Fruit fly (Drosophila melanogaster) whole organism, embryonic: ENCODE results near the gene AspRS-m.

Source experiments
- B-H1 ChIP-seq: fragments of 200-800 bp; sonication (Bioruptor generic); IDR thresholded peaks from 3 replicates; pipeline ENCODE4 v1.3.6; 2022; ENCODE audit warnings: missing biosample characterization, missing genetic modification characterization
- CG10462 ChIP-seq: fragments of 200-800 bp; sonication (Bioruptor generic); optimal IDR thresholded peaks from 2 replicates; lab custom pipeline; 2016; ENCODE audit warnings: missing biosample characterization, missing genetic modification characterization
- CG12155 ChIP-seq: fragments of 200-800 bp; sonication (Bioruptor generic); optimal IDR thresholded peaks from 3 replicates; lab custom pipeline; 2016; ENCODE audit warnings: missing biosample characterization, missing genetic modification characterization
- CG13775 ChIP-seq: fragments of 200-800 bp; sonication (Bioruptor generic); optimal IDR thresholded peaks from 3 replicates; lab custom pipeline; 2017; ENCODE audit warnings: missing biosample characterization, mild to moderate bottlenecking, missing genetic modification characterization
- CG1602 ChIP-seq: fragments of 200-800 bp; sonication (Bioruptor generic); optimal IDR thresholded peaks from 3 replicates; lab custom pipeline; 2016; ENCODE audit warnings: missing biosample characterization, missing genetic modification characterization
- CG17568 ChIP-seq: fragments of 200-800 bp; sonication (Bioruptor generic); optimal IDR thresholded peaks from 2 replicates; lab custom pipeline; 2018; ENCODE audit warnings: missing biosample characterization, mild to moderate bottlenecking, missing genetic modification characterization, moderate library complexity
- CG2875 ChIP-seq: fragments of 200-800 bp; sonication (Bioruptor generic); optimal IDR thresholded peaks from 2 replicates; lab custom pipeline; 2017; ENCODE audit warnings: missing biosample characterization, mild to moderate bottlenecking, missing genetic modification characterization, missing genetic modification reagents
- CG3847 ChIP-seq: fragments of 200-800 bp; sonication (Bioruptor generic); IDR thresholded peaks from 2 replicates; pipeline ENCODE4 v1.3.6; 2022; ENCODE audit warnings: missing biosample characterization, missing genetic modification characterization
- CG4730 ChIP-seq: fragments of 200-800 bp; sonication (Bioruptor generic); IDR thresholded peaks from 2 replicates; pipeline ENCODE4 v1.3.6; 2022; ENCODE audit warnings: missing biosample characterization, missing genetic modification characterization
- CG7372 ChIP-seq: fragments of 200-800 bp; sonication (Bioruptor generic); IDR thresholded peaks from 2 replicates; pipeline ENCODE4 v1.3.6; 2022; ENCODE audit warnings: missing biosample characterization, missing genetic modification characterization
- CG7786 ChIP-seq: fragments of 200-800 bp; sonication (Bioruptor generic); optimal IDR thresholded peaks from 2 replicates; lab custom pipeline; 2016; ENCODE audit warnings: missing biosample characterization, missing genetic modification characterization
- CG7987 ChIP-seq: fragments of 200-800 bp; sonication (Bioruptor generic); optimal IDR thresholded peaks from 2 replicates; lab custom pipeline; 2018; ENCODE audit warnings: missing biosample characterization, mild to moderate bottlenecking, missing genetic modification characterization, moderate library complexity
- CG8765 ChIP-seq: fragments of 200-800 bp; sonication (Bioruptor generic); IDR thresholded peaks from 2 replicates; pipeline ENCODE4 v1.3.6; 2022; ENCODE audit warnings: missing biosample characterization, missing genetic modification characterization
- CG8944 ChIP-seq: fragments of 200-800 bp; sonication (Bioruptor generic); optimal IDR thresholded peaks from 3 replicates; lab custom pipeline; 2016; ENCODE audit warnings: missing biosample characterization, missing genetic modification characterization
- CG9609 ChIP-seq: fragments of 200-800 bp; sonication (Bioruptor generic); optimal IDR thresholded peaks from 3 replicates; lab custom pipeline; 2016; ENCODE audit warnings: missing biosample characterization, missing genetic modification characterization
- CrebB ChIP-seq: fragments of 200-800 bp; sonication (Bioruptor generic); optimal IDR thresholded peaks from 3 replicates; lab custom pipeline; 2018; ENCODE audit warnings: missing biosample characterization, mild to moderate bottlenecking, missing genetic modification characterization
- D19A ChIP-seq: fragments of 200-800 bp; optimal IDR thresholded peaks from 3 replicates; lab custom pipeline; 2019; ENCODE audit warnings: missing biosample characterization, mild to moderate bottlenecking, missing genetic modification characterization, moderate library complexity
- HLH4C ChIP-seq: fragments of 200-800 bp; sonication (Bioruptor generic); IDR thresholded peaks from 3 replicates; pipeline ENCODE4 v1.3.6; 2022; ENCODE audit warnings: missing biosample characterization, missing genetic modification characterization; ENCODE audit not compliant: partially characterized antibody
- HmgD ChIP-seq: fragments of 200-800 bp; sonication (Bioruptor generic); optimal IDR thresholded peaks from 3 replicates; lab custom pipeline; 2016; ENCODE audit warnings: missing biosample characterization, missing genetic modification characterization
- HmgZ ChIP-seq: fragments of 200-800 bp; sonication (Bioruptor generic); optimal IDR thresholded peaks from 2 replicates; lab custom pipeline; 2018; ENCODE audit warnings: missing biosample characterization, mild to moderate bottlenecking, missing genetic modification characterization
- Hr3 ChIP-seq: fragments of 200-800 bp; sonication (Bioruptor generic); optimal IDR thresholded peaks from 3 replicates; lab custom pipeline; 2016; ENCODE audit warnings: missing biosample characterization, missing genetic modification characterization
- Hsf ChIP-seq: fragments of 200-800 bp; sonication (Bioruptor generic); optimal IDR thresholded peaks from 3 replicates; lab custom pipeline; 2016; ENCODE audit warnings: missing biosample characterization, missing genetic modification characterization
- Lhr ChIP-seq: fragments of 200-800 bp; sonication (Bioruptor generic); optimal IDR thresholded peaks from 3 replicates; lab custom pipeline; 2017; ENCODE audit warnings: mild to moderate bottlenecking, missing biosample characterization, missing genetic modification reagents, missing genetic modification characterization
- Mes4 ChIP-seq: fragments of 200-800 bp; sonication (Bioruptor generic); optimal IDR thresholded peaks from 2 replicates; lab custom pipeline; 2016; ENCODE audit warnings: missing biosample characterization, missing genetic modification characterization
- NK7.1 ChIP-seq: fragments of 200-800 bp; sonication (Bioruptor generic); optimal IDR thresholded peaks from 3 replicates; lab custom pipeline; 2016; ENCODE audit warnings: missing biosample characterization, missing genetic modification characterization
- Sox100B ChIP-seq: fragments of 200-800 bp; sonication (Bioruptor generic); optimal IDR thresholded peaks from 3 replicates; lab custom pipeline; 2018; ENCODE audit warnings: missing biosample characterization, mild to moderate bottlenecking, missing genetic modification characterization
- ase ChIP-seq: fragments of 200-800 bp; sonication (Bioruptor generic); IDR thresholded peaks from 3 replicates; pipeline ENCODE4 v1.3.6; 2022; ENCODE audit warnings: missing biosample characterization, missing genetic modification characterization
- bab2 ChIP-seq: fragments of 200-800 bp; sonication (Bioruptor generic); optimal IDR thresholded peaks from 2 replicates; lab custom pipeline; 2016; ENCODE audit warnings: missing biosample characterization, missing genetic modification characterization
- br ChIP-seq: fragments of >200 bp; optimal IDR thresholded peaks from 2 replicates; lab custom pipeline; 2017
- bsh ChIP-seq, 2 experiments: fragments of 200-800 bp; sonication (Bioruptor generic); optimal IDR thresholded peaks; 2 replicates each; lab custom pipeline; 2017 to 2018; ENCODE audit warnings: mild to moderate bottlenecking in 2 of 2, missing biosample characterization in 2 of 2, missing genetic modification characterization in 2 of 2, moderate library complexity in 1 of 2
- cas ChIP-seq: fragments of 200-800 bp; sonication (Bioruptor generic); IDR thresholded peaks from 2 replicates; pipeline ENCODE4 v1.3.6; 2022; ENCODE audit warnings: missing biosample characterization, missing genetic modification characterization
- chm ChIP-seq: fragments of 200-800 bp; sonication (Bioruptor generic); IDR thresholded peaks from 2 replicates; pipeline ENCODE4 v1.3.6; 2022; ENCODE audit warnings: missing biosample characterization, missing genetic modification characterization
- dati ChIP-seq: fragments of 200-800 bp; sonication (Bioruptor generic); IDR thresholded peaks from 2 replicates; pipeline ENCODE4 v1.3.6; 2022; ENCODE audit warnings: missing biosample characterization, missing genetic modification characterization
- eyg ChIP-seq: fragments of 200-800 bp; sonication (Bioruptor generic); optimal IDR thresholded peaks from 3 replicates; lab custom pipeline; 2016; ENCODE audit warnings: missing biosample characterization, missing genetic modification characterization
- gcm2 ChIP-seq: fragments of 200-800 bp; sonication (Bioruptor generic); optimal IDR thresholded peaks from 2 replicates; lab custom pipeline; 2016; ENCODE audit warnings: missing biosample characterization, missing genetic modification characterization
- gro ChIP-seq: fragments of 200-800 bp; sonication (Bioruptor generic); optimal IDR thresholded peaks from 2 replicates; lab custom pipeline; 2016; ENCODE audit warnings: missing biosample characterization, missing genetic modification characterization
- hth ChIP-seq: fragments of >200 bp; optimal IDR thresholded peaks from 2 replicates; lab custom pipeline; 2017; ENCODE audit warnings: inconsistent platforms
- onecut ChIP-seq: fragments of 200-800 bp; sonication (Bioruptor generic); IDR thresholded peaks from 2 replicates; pipeline ENCODE4 v1.3.6; 2022; ENCODE audit warnings: missing biosample characterization, missing genetic modification characterization
- prd ChIP-seq, 3 experiments: fragments of >200 bp in 2 of 3; fragments of 200-800 bp in 1 of 3; sonication (Bioruptor generic) in 1 of 3; optimal IDR thresholded peaks in 2 of 3; IDR thresholded peaks in 1 of 3; 2 replicates in 2 of 3; 3 replicates in 1 of 3; pipeline versions ENCODE4 v1.3.6 to Lab custom; 2017 to 2022; ENCODE audit warnings: missing biosample characterization in 1 of 3, missing genetic modification characterization in 1 of 3
- rib ChIP-seq: fragments of 200-800 bp; sonication (Bioruptor generic); IDR thresholded peaks from 2 replicates; pipeline ENCODE4 v1.3.6; 2022; ENCODE audit warnings: missing biosample characterization, missing genetic modification characterization
- scrt ChIP-seq: fragments of 200-800 bp; sonication (Bioruptor generic); optimal IDR thresholded peaks from 2 replicates; lab custom pipeline; 2018; ENCODE audit warnings: missing biosample characterization, mild to moderate bottlenecking, missing genetic modification characterization, moderate library complexity
- sima ChIP-seq: fragments of 200-800 bp; sonication (Bioruptor generic); optimal IDR thresholded peaks from 2 replicates; lab custom pipeline; 2016; ENCODE audit warnings: missing biosample characterization, missing genetic modification characterization

Gene AspRS-m

DNA sequence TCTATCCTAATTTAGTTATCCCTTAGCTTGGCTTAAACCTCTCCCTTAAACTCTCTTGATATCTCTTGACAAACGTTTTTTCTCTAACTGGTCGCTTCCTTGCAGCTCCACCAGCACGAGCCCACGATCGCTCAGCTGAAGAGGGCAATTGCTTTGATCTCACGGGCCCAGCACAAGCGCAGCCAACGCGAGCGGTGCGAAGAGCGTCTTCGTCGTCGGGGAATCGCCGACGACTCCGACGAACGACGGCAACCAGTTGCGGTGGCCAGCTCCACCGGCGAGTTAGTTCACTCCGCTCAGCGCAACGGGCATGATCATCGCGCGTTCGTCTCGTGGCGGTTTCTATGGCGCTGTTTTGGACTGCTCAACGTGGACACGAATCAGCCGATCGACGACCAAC lies 54.1 kb downstream of the AspRS-m start (continued):
- TF ChIP-seq CG9609 (no peak), CG7987 (GFP tag; lab: Kevin White, UChicago) (no peak), CG7372 (GFP tag; lab: Robert Waterston, UW) (no peak), CG12155 (GFP tag; lab: Kevin White, UChicago) (no peak), CG13775 (GFP tag; lab: Kevin White, UChicago) (no peak), gro (GFP tag; lab: Kevin White, UChicago) (no peak), onecut (no peak), HmgD (GFP tag; lab: Kevin White, UChicago) (no peak), CG4730 (GFP tag; lab: Robert Waterston, UW) (no peak), CG2875 (GFP tag; lab: Kevin White, UChicago) (no peak), Sox100B (no peak), Hsf (GFP tag; lab: Kevin White, UChicago) (no peak), chm (no peak; the same call in 1 of the 2 replicates), Lhr (GFP tag; lab: Kevin White, UChicago) (no peak), CG8944 (GFP tag; lab: Kevin White, UChicago) (no peak), bab2 (GFP tag; lab: Kevin White, UChicago) (no peak), gcm2 (no peak), CG8765 (no peak), cas (GFP tag; lab: Robert Waterston, UW) (no peak), Mes4 (no peak), dati (no peak), B-H1 (GFP tag; lab: Robert Waterston, UW) (no peak), hth (lab: Kevin White, UChicago) (no peak), CG10462 (GFP tag; lab: Kevin White, UChicago) (no peak), HmgZ (tag; lab: Kevin White, UChicago) (peak; percentile 36), NK7.1 (GFP tag; lab: Kevin White, UChicago) (no peak), scrt (GFP tag; lab: Kevin White, UChicago) (no peak), HLH4C (no peak), bsh (GFP tag; optimal IDR thresholded peaks at IDR 0.05; lab: Kevin White, UChicago) (peak in 1 of 2 experiments; percentile 38), eyg (GFP tag; lab: Kevin White, UChicago) (no peak), D19A (tag; lab: Kevin White, UChicago) (no peak), br (no peak), CG1602 (GFP tag; lab: Kevin White, UChicago) (no peak), prd (optimal IDR thresholded peaks at IDR 0.05; lab: Kevin White, UChicago) (no peak), prd (GFP tag; IDR thresholded peaks at IDR 0.05; lab: Robert Waterston, UW) (no peak), ase (GFP tag; lab: Robert Waterston, UW) (no peak), rib (GFP tag; lab: Robert Waterston, UW) (no peak), Hr3 (GFP tag; lab: Kevin White, UChicago) (no peak), CG3847 (GFP tag; lab: Robert Waterston, UW) (no peak), CrebB (tag; lab: Kevin White, UChicago) (no peak), CG7786 (GFP tag; lab: Kevin White, UChicago) (no peak), CG17568 (GFP tag; lab: Kevin White, UChicago) (no peak), sima (GFP tag; lab: Kevin White, UChicago) (no peak)
